Worm (Caenorhabditis elegans) whole organism, L2 larva: ENCODE results near the gene cat-2.

Experiments used
- F13H6.1 ChIP-seq: sonication (generic microtip); optimal IDR thresholded peaks from 2 replicates; lab custom pipeline; 2016; ENCODE audit warnings: missing genetic modification characterization, missing compliant biosample characterization
- R02D3.7 ChIP-seq: fragments of 150-350 bp; optimal IDR thresholded peaks from 2 replicates; lab custom pipeline; 2014; ENCODE audit warnings: missing biosample characterization, missing genetic modification characterization
- Y55F3AM.14 ChIP-seq: fragments of 200-800 bp; sonication (Bioruptor generic); optimal IDR thresholded peaks from 2 replicates; lab custom pipeline; 2018; ENCODE audit warnings: mild to moderate bottlenecking, missing genetic modification characterization, missing compliant biosample characterization
- ZK546.5 ChIP-seq: sonication (generic microtip); optimal IDR thresholded peaks from 2 replicates; lab custom pipeline; 2017; ENCODE audit warnings: missing biosample characterization, missing genetic modification characterization
- alr-1 ChIP-seq: fragments of 150-350 bp; optimal IDR thresholded peaks from 2 replicates; lab custom pipeline; 2014; ENCODE audit warnings: missing biosample characterization, missing genetic modification characterization
- ama-1 ChIP-seq: fragments of 150-350 bp; optimal IDR thresholded peaks from 2 replicates; lab custom pipeline; 2018; ENCODE audit warnings: inconsistent platforms
- blmp-1 ChIP-seq: sonication (generic microtip); optimal IDR thresholded peaks from 2 replicates; lab custom pipeline; 2017; ENCODE audit warnings: missing genetic modification characterization, mild to moderate bottlenecking, missing compliant biosample characterization, antibody characterized with exemption, moderate library complexity; ENCODE audit not compliant: insufficient read depth
- ceh-16 ChIP-seq: fragments of 150-350 bp; optimal IDR thresholded peaks from 2 replicates; lab custom pipeline; 2014; ENCODE audit warnings: missing biosample characterization, missing genetic modification characterization
- ceh-82 ChIP-seq: fragments of 150-350 bp; optimal IDR thresholded peaks from 2 replicates; lab custom pipeline; 2014; ENCODE audit warnings: missing biosample characterization, missing genetic modification characterization
- crh-2 ChIP-seq: sonication (generic microtip); optimal IDR thresholded peaks from 2 replicates; lab custom pipeline; 2017; ENCODE audit warnings: missing biosample characterization, missing genetic modification characterization
- dmd-4 ChIP-seq: sonication (generic microtip); optimal IDR thresholded peaks from 2 replicates; lab custom pipeline; 2017; ENCODE audit warnings: missing biosample characterization, missing genetic modification characterization
- egl-27 ChIP-seq: sonication (generic microtip); optimal IDR thresholded peaks from 3 replicates; lab custom pipeline; 2017; ENCODE audit warnings: missing biosample characterization, missing genetic modification reagents, missing genetic modification characterization
- elt-1 ChIP-seq: fragments of 150-350 bp; optimal IDR thresholded peaks from 2 replicates; lab custom pipeline; 2014; ENCODE audit warnings: missing biosample characterization, missing genetic modification characterization
- fos-1 ChIP-seq: fragments of 150-350 bp; optimal IDR thresholded peaks from 2 replicates; lab custom pipeline; 2014; ENCODE audit warnings: missing biosample characterization, missing genetic modification characterization
- gmeb-1 ChIP-seq: fragments of 150-350 bp; optimal IDR thresholded peaks from 2 replicates; lab custom pipeline; 2014; ENCODE audit warnings: missing biosample characterization, missing genetic modification characterization
- lin-11 ChIP-seq: fragments of 150-350 bp; sonication (generic microtip); optimal IDR thresholded peaks from 2 replicates; lab custom pipeline; 2014; ENCODE audit warnings: missing biosample characterization, missing genetic modification characterization, inconsistent platforms, mixed read lengths
- lin-13 ChIP-seq: fragments of 150-350 bp; optimal IDR thresholded peaks from 2 replicates; lab custom pipeline; 2014; ENCODE audit warnings: missing biosample characterization, missing genetic modification reagents, missing genetic modification characterization
- lin-39 ChIP-seq: fragments of 150-350 bp; optimal IDR thresholded peaks from 2 replicates; lab custom pipeline; 2014; ENCODE audit warnings: missing biosample characterization, missing genetic modification reagents, missing genetic modification characterization
- lsy-2 ChIP-seq, 2 experiments: fragments of 150-350 bp in 1 of 2; sonication (generic microtip) in 1 of 2; optimal IDR thresholded peaks; 2 replicates each; lab custom pipeline; 2014 to 2017; ENCODE audit warnings: missing biosample characterization in 2 of 2, missing genetic modification characterization in 2 of 2
- mab-5 ChIP-seq: fragments of 150-350 bp; optimal IDR thresholded peaks from 2 replicates; lab custom pipeline; 2014; ENCODE audit warnings: missing biosample characterization, missing genetic modification characterization
- nhr-10 ChIP-seq: sonication (generic microtip); optimal IDR thresholded peaks from 2 replicates; lab custom pipeline; 2017; ENCODE audit warnings: missing biosample characterization, missing genetic modification characterization
- nhr-11 ChIP-seq: fragments of 150-350 bp; optimal IDR thresholded peaks from 2 replicates; lab custom pipeline; 2014; ENCODE audit warnings: missing biosample characterization, missing genetic modification characterization
- nhr-129 ChIP-seq: fragments of 150-350 bp; optimal IDR thresholded peaks from 2 replicates; lab custom pipeline; 2014; ENCODE audit warnings: missing biosample characterization, missing genetic modification characterization
- nhr-21 ChIP-seq: fragments of 150-350 bp; optimal IDR thresholded peaks from 2 replicates; lab custom pipeline; 2014; ENCODE audit warnings: missing biosample characterization, missing genetic modification characterization
- nhr-25 ChIP-seq: fragments of 150-350 bp; sonication (generic microtip); optimal IDR thresholded peaks from 3 replicates; lab custom pipeline; 2014; ENCODE audit warnings: missing biosample characterization, missing genetic modification characterization
- nhr-6 ChIP-seq: fragments of 150-350 bp; optimal IDR thresholded peaks from 2 replicates; lab custom pipeline; 2014; ENCODE audit warnings: missing biosample characterization, missing genetic modification characterization
- nhr-77 ChIP-seq: fragments of 150-350 bp; optimal IDR thresholded peaks from 2 replicates; lab custom pipeline; 2014; ENCODE audit warnings: missing biosample characterization, missing genetic modification characterization
- peb-1 ChIP-seq: fragments of 150-350 bp; optimal IDR thresholded peaks from 2 replicates; lab custom pipeline; 2014; ENCODE audit warnings: missing biosample characterization, missing genetic modification characterization
- sem-4 ChIP-seq: fragments of 150-350 bp; optimal IDR thresholded peaks from 2 replicates; lab custom pipeline; 2014; ENCODE audit warnings: missing biosample characterization, missing genetic modification reagents, missing genetic modification characterization
- sma-3 ChIP-seq: sonication (generic microtip); optimal IDR thresholded peaks from 2 replicates; lab custom pipeline; 2016; ENCODE audit warnings: missing genetic modification reagents, missing genetic modification characterization, missing compliant biosample characterization
- sma-9 ChIP-seq, 2 experiments: fragments of 150-350 bp in 1 of 2; sonication (generic microtip) in 1 of 2; optimal IDR thresholded peaks; 2 replicates each; lab custom pipeline; 2014 to 2016; ENCODE audit warnings: missing genetic modification characterization in 2 of 2, mild to moderate bottlenecking in 1 of 2, missing biosample characterization in 1 of 2, missing compliant biosample characterization in 1 of 2, missing genetic modification reagents in 1 of 2, moderate library complexity in 1 of 2
- snpc-4 ChIP-seq: fragments of 150-350 bp; optimal IDR thresholded peaks from 2 replicates; lab custom pipeline; 2014; ENCODE audit warnings: missing biosample characterization, missing genetic modification characterization
- unc-55 ChIP-seq: fragments of 150-350 bp; sonication (generic microtip); optimal IDR thresholded peaks from 3 replicates; lab custom pipeline; 2014; ENCODE audit warnings: missing biosample characterization, missing genetic modification reagents, missing genetic modification characterization
- unc-62 ChIP-seq: fragments of 150-350 bp; optimal IDR thresholded peaks from 2 replicates; lab custom pipeline; 2014; ENCODE audit warnings: missing biosample characterization, missing genetic modification reagents, missing genetic modification characterization
- zag-1 ChIP-seq: fragments of 150-350 bp; optimal IDR thresholded peaks from 2 replicates; lab custom pipeline; 2014; ENCODE audit warnings: missing biosample characterization, missing genetic modification characterization
- ztf-1 ChIP-seq: fragments of 200-800 bp; sonication (Bioruptor generic); conservative IDR thresholded peaks from 2 replicates; pipeline ENCODE4 v1.3.6; 2022; ENCODE audit warnings: missing genetic modification characterization, missing compliant biosample characterization
- ztf-11 ChIP-seq: sonication (generic microtip); optimal IDR thresholded peaks from 2 replicates; lab custom pipeline; 2017; ENCODE audit warnings: missing biosample characterization, missing genetic modification characterization
- ztf-4 ChIP-seq: fragments of 150-350 bp; optimal IDR thresholded peaks from 2 replicates; lab custom pipeline; 2014; ENCODE audit warnings: missing biosample characterization, missing genetic modification characterization

The cat-2 gene

ce11 chrII:285627-286550 is 28.3 kb downstream of the cat-2 start, which contains the start of gene B0432.10 (continued):
- TF ChIP-seq zag-1 (tag; lab: Kevin White, UChicago) (peak; percentile 17), alr-1 (tag; lab: Kevin White, UChicago) (no peak), ztf-11 (tag; lab: Kevin White, UChicago) (no peak), lsy-2 (tag; optimal IDR thresholded peaks at IDR 0.05; lab: Kevin White, UChicago) (peak; percentile 81 to 92), unc-62 (GFP tag; lab: Kevin White, UChicago) (no peak), R02D3.7 (tag; lab: Kevin White, UChicago) (peak; percentile 8), ztf-1 (GFP tag; lab: Robert Waterston, UW) (no peak), ama-1 (no peak), nhr-25 (tag; lab: Kevin White, UChicago) (peak; percentile 82), unc-55 (GFP tag; lab: Kevin White, UChicago) (peak; percentile 96), gmeb-1 (tag; lab: Kevin White, UChicago) (peak; percentile 97), peb-1 (no peak), lin-13 (GFP tag; lab: Kevin White, UChicago) (peak; percentile 87), mab-5 (peak; percentile 71), Y55F3AM.14 (GFP tag; lab: Kevin White, UChicago) (no peak), egl-27 (peak; percentile 81), ceh-82 (tag; lab: Kevin White, UChicago) (no peak), sem-4 (tag; lab: Kevin White, UChicago) (peak; percentile 77), crh-2 (tag; lab: Kevin White, UChicago) (peak; percentile 81), ZK546.5 (no peak), nhr-6 (tag; lab: Kevin White, UChicago) (peak; percentile 78)

ce11 chrII:286551-286724 is 28.8 kb downstream of the cat-2 start, which contains the start of gene misc-1:
misc-1 (plus strand) TSS chrII:286625.
- TF ChIP-seq dmd-4 (tag; lab: Kevin White, UChicago): no peak
- no peak for TF ChIP-seq nhr-77
- no peak for TF ChIP-seq egl-27
- no peak for TF ChIP-seq lsy-2 (tag; optimal IDR thresholded peaks at IDR 0.05; lab: Kevin White, UChicago)
- TF ChIP-seq nhr-6 (tag; lab: Kevin White, UChicago): no peak
- TF ChIP-seq blmp-1 (tag; lab: Kevin White, UChicago): no peak
- TF ChIP-seq lin-39 (tag; lab: Kevin White, UChicago): no peak
- TF ChIP-seq sma-3 (GFP tag; lab: Kevin White, UChicago): no peak
- no peak for TF ChIP-seq crh-2 (tag; lab: Kevin White, UChicago)
- no peak for TF ChIP-seq snpc-4 (tag; lab: Kevin White, UChicago)
- TF ChIP-seq nhr-21 (tag; lab: Kevin White, UChicago): no peak
- TF ChIP-seq ztf-4 (tag; lab: Kevin White, UChicago): no peak
- TF ChIP-seq, all 48 proteins: peak for 0

DNA sequence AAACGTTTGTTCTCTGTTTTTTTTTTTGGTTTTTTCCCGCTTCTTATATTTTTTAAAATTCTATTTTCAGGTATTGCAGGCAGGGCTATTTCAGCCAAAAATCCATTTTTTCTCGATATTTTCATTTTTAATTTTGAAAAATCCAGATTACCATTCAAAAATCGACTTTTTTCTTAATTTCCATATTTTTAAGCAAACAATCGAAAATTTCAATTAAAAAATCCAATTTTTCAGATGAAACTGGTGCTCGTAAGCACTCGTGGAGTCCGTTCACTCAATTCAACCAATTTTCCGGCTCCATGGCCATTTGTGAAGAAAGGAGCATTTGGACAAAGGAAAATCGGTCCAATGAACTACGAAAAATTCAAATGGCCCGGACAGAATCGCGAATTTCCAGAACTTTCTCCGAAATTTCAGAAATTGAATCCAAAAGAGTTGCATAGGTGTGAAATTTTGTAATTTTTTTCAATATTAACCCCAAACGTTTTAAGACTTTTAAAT is 31.1 kb downstream of the cat-2 start, which contains the start of gene mrpl-41:
mrpl-41 (plus strand) TSS at position 235 of the 501 bp plus-strand sequence.
- peak; percentile 12 for TF ChIP-seq Y55F3AM.14 (GFP tag; lab: Kevin White, UChicago)
- TF ChIP-seq snpc-4 (tag; lab: Kevin White, UChicago): no peak

DNA sequence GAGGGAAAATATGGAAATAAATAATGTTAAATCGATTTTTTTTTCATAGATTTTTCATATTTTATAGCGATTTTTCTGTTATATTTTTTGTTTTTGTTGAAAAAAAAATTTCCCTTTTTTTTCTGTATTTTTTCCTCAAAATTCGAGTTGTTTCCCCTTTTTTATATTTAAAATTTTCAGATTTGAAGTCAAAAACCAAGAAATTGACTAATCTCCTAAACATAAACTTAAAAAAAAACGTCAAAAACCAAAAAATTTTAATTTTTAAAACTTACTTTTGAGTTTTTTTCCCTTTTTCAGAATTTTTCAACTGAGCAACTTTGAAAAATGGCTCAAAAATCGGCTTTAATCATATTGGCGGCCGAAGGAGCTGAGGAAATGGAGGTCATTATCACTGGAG is 32.7 kb downstream of the cat-2 start, which contains the start of gene djr-1.1:
djr-1.1 (plus strand) TSS at position 301 of the 400 bp plus-strand sequence.
- no peak for TF ChIP-seq elt-1 (tag; lab: Kevin White, UChicago)
- no peak for TF ChIP-seq peb-1
- no peak for TF ChIP-seq R02D3.7 (tag; lab: Kevin White, UChicago)

- TF ChIP-seq lin-11: no peak
- TF ChIP-seq F13H6.1 (tag; lab: Kevin White, UChicago): no peak
- TF ChIP-seq sma-3 (GFP tag; lab: Kevin White, UChicago): no peak
- TF ChIP-seq fos-1: no peak
- no peak for TF ChIP-seq R02D3.7 (tag; lab: Kevin White, UChicago)
- TF ChIP-seq ztf-1 (GFP tag; lab: Robert Waterston, UW): no peak
- no peak for TF ChIP-seq nhr-11
- TF ChIP-seq nhr-6 (tag; lab: Kevin White, UChicago): no peak
- no peak for TF ChIP-seq crh-2 (tag; lab: Kevin White, UChicago)
- TF ChIP-seq nhr-10 (tag; lab: Kevin White, UChicago): no peak
- TF ChIP-seq sma-9 (GFP tag; optimal IDR thresholded peaks at IDR 0.05; lab: Kevin White, UChicago): no peak
- no peak for TF ChIP-seq sma-9 (tag; optimal IDR thresholded peaks at IDR 0.05; lab: Kevin White, UChicago)
- TF ChIP-seq lin-13 (GFP tag; lab: Kevin White, UChicago): no peak
- no peak for TF ChIP-seq zag-1 (tag; lab: Kevin White, UChicago)
- TF ChIP-seq gmeb-1 (tag; lab: Kevin White, UChicago): no peak
- TF ChIP-seq lin-39 (tag; lab: Kevin White, UChicago): no peak
- no peak for TF ChIP-seq nhr-77
- TF ChIP-seq ceh-16 (tag; lab: Kevin White, UChicago): no peak
- no peak for TF ChIP-seq nhr-129 (tag; lab: Kevin White, UChicago)
Observed at ce11 chrII:294606-295005, 37.0 kb downstream of the cat-2 start, which contains the start of gene B0432.11. B0432.11 (minus strand) TSS chrII:294706.
